Fruit fly (Drosophila melanogaster) whole organism, prepupa: ENCODE results near the gene CG17768.

Source experiments
- CG34406 ChIP-seq: fragments of 200-800 bp; sonication (Bioruptor generic); optimal IDR thresholded peaks from 3 replicates; lab custom pipeline; 2016; ENCODE audit warnings: missing biosample characterization, missing genetic modification characterization
- CG4318 ChIP-seq: fragments of 200-800 bp; sonication (Bioruptor generic); optimal IDR thresholded peaks from 3 replicates; lab custom pipeline; 2017; ENCODE audit warnings: missing biosample characterization, mild to moderate bottlenecking, missing genetic modification characterization
- CG7368 ChIP-seq: fragments of 200-800 bp; sonication (Bioruptor generic); optimal IDR thresholded peaks from 3 replicates; lab custom pipeline; 2016; ENCODE audit warnings: missing biosample characterization, missing genetic modification characterization
- CG9139 ChIP-seq: fragments of 200-800 bp; sonication (Bioruptor generic); optimal IDR thresholded peaks from 3 replicates; lab custom pipeline; 2017; ENCODE audit warnings: missing biosample characterization, mild to moderate bottlenecking, missing genetic modification characterization
- Sox102F ChIP-seq: fragments of 200-800 bp; sonication (Bioruptor generic); optimal IDR thresholded peaks from 2 replicates; lab custom pipeline; 2016; ENCODE audit warnings: missing biosample characterization, mild to moderate bottlenecking, missing genetic modification characterization
- cyc ChIP-seq: fragments of 200-800 bp; sonication (Bioruptor generic); optimal IDR thresholded peaks from 3 replicates; lab custom pipeline; 2016; ENCODE audit warnings: missing biosample characterization, missing genetic modification characterization
- fkh ChIP-seq: fragments of 200-800 bp; sonication (Bioruptor generic); optimal IDR thresholded peaks from 3 replicates; lab custom pipeline; 2017; ENCODE audit warnings: missing biosample characterization, mild to moderate bottlenecking, missing genetic modification characterization, moderate library complexity
- salr ChIP-seq, 2 experiments: fragments of 200-800 bp; sonication (Bioruptor generic); optimal IDR thresholded peaks; 3 replicates each; lab custom pipeline; 2016 to 2018; ENCODE audit warnings: missing biosample characterization in 2 of 2, missing genetic modification characterization in 2 of 2, mild to moderate bottlenecking in 1 of 2
- spab ChIP-seq: fragments of 200-800 bp; sonication (Bioruptor generic); optimal IDR thresholded peaks from 2 replicates; lab custom pipeline; 2017; ENCODE audit warnings: missing biosample characterization, mild to moderate bottlenecking, missing genetic modification characterization, missing genetic modification reagents

dm6 chr2L:10376276-10376675 lies 28.7 kb downstream of the CG17768 start:
- TF ChIP-seq spab: no peak
- TF ChIP-seq CG34406: no peak
- no peak for TF ChIP-seq salr (GFP tag; optimal IDR thresholded peaks at IDR 0.05; lab: Kevin White, UChicago)
- no peak for TF ChIP-seq CG7368 (GFP tag; lab: Kevin White, UChicago)
- TF ChIP-seq CG9139 (GFP tag; lab: Kevin White, UChicago): no peak
- TF ChIP-seq CG4318 (GFP tag; lab: Kevin White, UChicago): no peak
- no peak for TF ChIP-seq cyc (GFP tag; lab: Kevin White, UChicago)
- TF ChIP-seq fkh: no peak
- no peak for TF ChIP-seq Sox102F
